Fruit fly (Drosophila melanogaster): ENCODE data around the gene CG18622.

- TF ChIP-seq topi (GFP tag; optimal IDR thresholded peaks at IDR 0.05) (no peak), Eip75B (GFP tag; optimal IDR thresholded peaks at IDR 0.05) (no peak), Hr4 (GFP tag; optimal IDR thresholded peaks at IDR 0.05) (no peak), OdsH (GFP tag; optimal IDR thresholded peaks at IDR 0.05) (no peak), svp (GFP tag) (no peak), salr (GFP tag; optimal IDR thresholded peaks at IDR 0.05) (no peak), Blimp-1 (GFP tag; optimal IDR thresholded peaks at IDR 0.05) (no peak)
Observed at dm6 chr3R:16936319-16936718, 51.2 kb downstream of the CG18622 start.

All from whole organism, prepupa.